Worm (Caenorhabditis elegans): ENCODE measurements around the gene E01G4.5.

Gene E01G4.5

DNA sequence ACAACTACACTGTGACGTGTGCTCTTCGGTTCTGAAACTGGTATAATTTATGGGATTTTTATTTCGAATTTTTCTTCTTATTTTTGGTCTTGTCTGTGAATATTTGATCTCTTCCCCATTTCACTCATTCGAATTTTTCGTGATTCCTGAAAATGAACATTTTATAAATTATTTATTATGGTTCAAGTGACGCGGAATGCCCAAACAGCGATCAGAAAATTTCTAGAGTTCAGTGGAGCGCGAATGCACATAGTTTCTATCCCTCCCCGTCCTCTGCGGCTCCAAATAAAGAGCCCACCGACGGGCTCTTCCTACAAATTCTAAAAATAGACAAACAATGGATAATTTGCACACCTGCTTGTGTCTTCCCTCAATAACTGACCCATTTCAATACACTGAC, 31.5 kb downstream of the E01G4.5 start, which contains the start of gene F54F11.1:
F54F11.1 (plus strand) TSS at position 301 of the 400 bp plus-strand sequence.
- TF ChIP-seq set-16 (GFP tag; IDR thresholded peaks at IDR 0.05): no peak
- no peak for TF ChIP-seq R02D3.7 (tag; optimal IDR thresholded peaks at IDR 0.05)
- TF ChIP-seq arid-1 (GFP tag; conservative IDR thresholded peaks at IDR 0.05): no peak
- no peak for TF ChIP-seq daf-12 (tag; optimal IDR thresholded peaks at IDR 0.05)
- no peak for TF ChIP-seq pha-4 (GFP tag; IDR thresholded peaks at IDR 0.05)
- TF ChIP-seq pha-4 (tag; optimal IDR thresholded peaks at IDR 0.05): no peak
- no peak for TF ChIP-seq ztf-7 (tag; optimal IDR thresholded peaks at IDR 0.05)
- no peak for TF ChIP-seq zip-11 (GFP tag; IDR thresholded peaks at IDR 0.05)
- no peak for TF ChIP-seq lin-13 (GFP tag; optimal IDR thresholded peaks at IDR 0.05)
- no peak for TF ChIP-seq vab-7 (GFP tag; IDR thresholded peaks at IDR 0.05)
- no peak for TF ChIP-seq php-3 (GFP tag; IDR thresholded peaks at IDR 0.05)
- TF ChIP-seq egl-43 (GFP tag; IDR thresholded peaks at IDR 0.05): no peak

DNA sequence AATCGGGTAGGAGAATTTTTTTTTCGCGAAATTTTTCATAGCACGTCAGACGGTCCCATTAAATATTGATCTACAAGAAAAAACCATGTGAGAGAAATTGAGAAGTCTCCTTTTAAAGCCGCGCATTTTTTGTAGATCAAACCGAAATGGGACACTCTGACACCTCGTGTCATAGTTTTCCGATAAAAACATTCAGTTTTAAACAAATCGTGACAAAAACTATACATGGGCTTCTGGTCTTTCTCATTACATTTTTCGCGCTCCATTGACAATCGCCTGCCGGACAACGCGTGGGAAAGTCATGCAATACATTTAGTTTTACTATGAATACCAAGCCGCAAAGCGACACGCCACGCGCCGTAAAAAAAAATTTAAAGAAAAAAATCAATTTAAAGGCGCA, 33.2 kb downstream of the E01G4.5 start:
- peak in 1 of 2 experiments; percentile 95 for TF ChIP-seq unc-62 (GFP tag; optimal IDR thresholded peaks at IDR 0.05 in 1 of 2)
- TF ChIP-seq unc-62 (tag; optimal IDR thresholded peaks at IDR 0.05): no peak
- TF ChIP-seq dve-1 (tag; optimal IDR thresholded peaks at IDR 0.05; ENCODE audit: insufficient read depth): no peak

- TF ChIP-seq pha-4 (GFP tag; IDR thresholded peaks at IDR 0.05) (no peak), pha-4 (tag; optimal IDR thresholded peaks at IDR 0.05) (no peak), Y48G9A.11 (GFP tag; IDR thresholded peaks at IDR 0.05) (no peak), sdz-12 (GFP tag; optimal IDR thresholded peaks at IDR 0.05) (no peak), daf-16 (GFP tag; optimal IDR thresholded peaks at IDR 0.05) (no peak), daf-16 (tag; optimal IDR thresholded peaks at IDR 0.05) (peak; percentile 41), pqm-1 (tag; optimal IDR thresholded peaks at IDR 0.05) (peak; percentile 49), dmd-6 (GFP tag; IDR thresholded peaks at IDR 0.05) (peak; percentile 16; the same call in 1 of the 2 replicates)
These were observed 33.9 kb downstream of the E01G4.5 start for ce11 chrII:13505977-13506568.

DNA sequence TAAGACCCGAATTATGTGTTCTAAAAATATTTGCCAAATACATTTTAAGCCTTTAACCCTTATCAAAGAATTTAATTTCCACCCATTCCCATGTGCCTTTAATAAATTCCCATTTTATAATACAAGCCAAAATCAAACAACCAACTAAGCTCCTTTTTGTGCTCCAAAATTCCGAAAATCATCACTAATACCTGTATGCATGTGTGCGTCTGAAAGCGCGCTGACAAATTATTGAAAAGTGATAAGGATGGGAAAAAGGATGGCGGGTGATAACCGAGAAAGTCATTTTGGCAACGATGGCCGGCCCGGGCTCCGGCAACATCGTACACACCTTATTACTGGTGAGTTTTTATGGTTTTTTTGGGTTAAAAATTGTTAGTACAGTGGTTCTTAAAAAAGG, 35.3 kb downstream of the E01G4.5 start, which contains the start of gene nep-17:
nep-17 (plus strand) TSS at position 285 of the 400 bp plus-strand sequence.
- TF ChIP-seq F49E8.2 (tag; optimal IDR thresholded peaks at IDR 0.05; ENCODE audit: borderline replicate concordance): no peak
- TF ChIP-seq ZK546.5 (tag; optimal IDR thresholded peaks at IDR 0.05): no peak
- no peak for TF ChIP-seq lin-13 (GFP tag; optimal IDR thresholded peaks at IDR 0.05)
- peak; percentile 45; the same call in 1 of the 2 replicates for TF ChIP-seq dmd-6 (GFP tag; IDR thresholded peaks at IDR 0.05)
- peak; percentile 65 for TF ChIP-seq pqm-1 (tag; optimal IDR thresholded peaks at IDR 0.05)
- TF ChIP-seq dmd-8 (GFP tag; IDR thresholded peaks at IDR 0.05): no peak
- peak; percentile 27 for TF ChIP-seq mxl-3 (GFP tag; optimal IDR thresholded peaks at IDR 0.05)
- no peak for TF ChIP-seq mep-1 (tag; optimal IDR thresholded peaks at IDR 0.05)
- no peak for TF ChIP-seq daf-16 (GFP tag; optimal IDR thresholded peaks at IDR 0.05)
- peak; percentile 24 for TF ChIP-seq daf-16 (tag; optimal IDR thresholded peaks at IDR 0.05)
- TF ChIP-seq dve-1 (tag; optimal IDR thresholded peaks at IDR 0.05; ENCODE audit: insufficient read depth): peak; percentile 36
- peak; percentile 52 for TF ChIP-seq hlh-11 (tag; optimal IDR thresholded peaks at IDR 0.05)
- no peak for TF ChIP-seq Y75B8A.6 (GFP tag; IDR thresholded peaks at IDR 0.05)

- peak; percentile 10 for TF ChIP-seq nhr-28 (tag; optimal IDR thresholded peaks at IDR 0.05)
- TF ChIP-seq Y5F2A.4 (GFP tag; optimal IDR thresholded peaks at IDR 0.05): no peak
- no peak for TF ChIP-seq gei-8 (GFP tag; optimal IDR thresholded peaks at IDR 0.05)
- TF ChIP-seq dve-1 (tag; optimal IDR thresholded peaks at IDR 0.05; ENCODE audit: insufficient read depth): no peak
- no peak for TF ChIP-seq madf-9 (GFP tag; conservative IDR thresholded peaks at IDR 0.05)
- TF ChIP-seq unc-62 (GFP tag; optimal IDR thresholded peaks at IDR 0.05 in 1 of 2): peak in 1 of 2 experiments; percentile 77
- no peak for TF ChIP-seq unc-62 (tag; optimal IDR thresholded peaks at IDR 0.05)
- no peak for TF ChIP-seq T26A8.4 (GFP tag; IDR thresholded peaks at IDR 0.05)
- 0 out of 2 replicates have a peak, but pooled peaks have one; percentile 24 for TF ChIP-seq dmd-6 (GFP tag; IDR thresholded peaks at IDR 0.05)
- TF ChIP-seq nhr-237 (tag; optimal IDR thresholded peaks at IDR 0.05): no peak
- no peak for TF ChIP-seq zfp-2 (tag; optimal IDR thresholded peaks at IDR 0.05)
- no peak for TF ChIP-seq zip-2 (tag; optimal IDR thresholded peaks at IDR 0.05)
- peak; percentile 71 for TF ChIP-seq pqm-1 (tag; optimal IDR thresholded peaks at IDR 0.05)
- no peak for TF ChIP-seq ceh-20 (GFP tag; IDR thresholded peaks at IDR 0.05)
- no peak for TF ChIP-seq zfp-3 (GFP tag; conservative IDR thresholded peaks at IDR 0.05)
These were observed 36.4 kb downstream of the E01G4.5 start for ce11 chrII:13508607-13509006.
